Fruit fly (Drosophila melanogaster): Measurements from ENCODE around the gene lectin-29Ca.

DNA sequence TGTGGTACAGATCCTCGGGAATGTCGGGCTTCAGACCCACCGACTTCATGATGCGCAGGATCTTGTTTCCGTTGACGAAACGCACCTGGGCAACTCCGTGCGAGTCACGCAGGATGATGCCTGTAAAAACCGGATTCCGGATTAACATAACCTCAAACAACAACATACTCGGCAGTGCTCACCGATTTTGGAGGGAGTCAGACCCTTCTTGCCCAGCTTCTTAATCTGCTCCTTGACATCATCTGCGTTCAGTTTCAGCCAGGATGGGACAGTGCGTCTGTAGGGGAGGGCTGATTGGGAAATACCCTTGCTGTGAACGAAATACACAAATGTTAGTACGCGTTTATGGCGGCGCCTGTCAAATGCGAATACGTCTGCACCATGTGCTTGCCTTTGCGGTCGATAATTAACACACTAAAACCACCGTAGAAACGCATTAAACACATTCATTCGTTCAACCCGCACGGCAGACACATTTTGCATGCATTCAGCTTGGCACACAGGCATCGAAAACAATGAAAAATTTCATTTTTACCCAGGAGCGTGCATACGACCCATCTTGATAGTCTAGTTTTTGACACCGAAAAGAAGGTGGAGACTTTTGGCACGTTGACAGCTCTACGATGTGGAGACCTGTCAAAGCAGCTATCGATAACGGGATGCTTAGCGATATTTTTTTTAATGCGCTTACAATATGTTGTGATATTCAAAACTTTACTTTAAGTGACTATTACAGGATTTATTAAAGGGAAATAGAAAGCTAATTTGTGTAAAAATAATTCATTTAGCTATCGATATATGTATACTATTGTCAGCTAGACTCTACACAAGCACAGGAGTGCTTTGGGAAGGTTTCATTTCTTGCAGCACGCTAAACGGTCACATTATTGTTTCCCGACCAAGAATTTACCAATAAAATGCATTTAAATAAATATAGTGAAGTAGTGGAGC is 29.8 kb downstream of the lectin-29Ca start, which contains the start of the genes RpS13 and CSN8:
- no peak for TF ChIP-seq ttk (optimal IDR thresholded peaks at IDR 0.05)
- no peak for TF ChIP-seq insv (optimal IDR thresholded peaks at IDR 0.05)
- no peak for TF ChIP-seq psq (optimal IDR thresholded peaks at IDR 0.05)
